Worm (Caenorhabditis elegans) whole organism, late embryonic: ENCODE data around the gene F26A1.19.

ENCODE experiments used
- F13H6.1 ChIP-seq: sonication (generic microtip); optimal IDR thresholded peaks from 2 replicates; lab custom pipeline; 2016; ENCODE audit warnings: missing genetic modification characterization, missing compliant biosample characterization
- K02D7.2 ChIP-seq: sonication (generic microtip); optimal IDR thresholded peaks from 2 replicates; lab custom pipeline; 2017; ENCODE audit warnings: mild to moderate bottlenecking, missing genetic modification characterization, missing compliant biosample characterization
- K09A11.1 ChIP-seq: sonication (generic microtip); optimal IDR thresholded peaks from 2 replicates; lab custom pipeline; 2017; ENCODE audit warnings: antibody characterized with exemption, mild to moderate bottlenecking, missing genetic modification characterization, missing compliant biosample characterization; ENCODE audit not compliant: insufficient read depth
- T23F11.4 ChIP-seq: fragments of 200-800 bp; sonication (Bioruptor generic); optimal IDR thresholded peaks from 2 replicates; lab custom pipeline; 2018; ENCODE audit warnings: mild to moderate bottlenecking, missing genetic modification characterization, missing compliant biosample characterization
- ahr-1 ChIP-seq: sonication (generic microtip); optimal IDR thresholded peaks from 2 replicates; lab custom pipeline; 2016; ENCODE audit warnings: missing genetic modification characterization, missing compliant biosample characterization
- ceh-18 ChIP-seq: sonication (generic microtip); optimal IDR thresholded peaks from 2 replicates; lab custom pipeline; 2016; ENCODE audit warnings: missing genetic modification characterization, missing compliant biosample characterization
- ceh-19 ChIP-seq: fragments of 200-800 bp; sonication (Bioruptor generic); optimal IDR thresholded peaks from 2 replicates; lab custom pipeline; 2018; ENCODE audit warnings: mild to moderate bottlenecking, missing genetic modification characterization, missing compliant biosample characterization
- ceh-2 ChIP-seq: sonication (generic microtip); optimal IDR thresholded peaks from 2 replicates; lab custom pipeline; 2016; ENCODE audit warnings: missing genotype, missing genetic modification characterization, missing compliant biosample characterization
- ceh-30 ChIP-seq: fragments of 150-350 bp; optimal IDR thresholded peaks from 2 replicates; lab custom pipeline; 2014; ENCODE audit warnings: missing biosample characterization, missing genetic modification characterization
- ceh-31 ChIP-seq: sonication (generic microtip); optimal IDR thresholded peaks from 2 replicates; lab custom pipeline; 2016; ENCODE audit warnings: missing genetic modification characterization, missing compliant biosample characterization
- ceh-45 ChIP-seq: fragments of 200-800 bp; sonication (Bioruptor generic); IDR thresholded peaks from 2 replicates; pipeline ENCODE4 v1.3.6; 2022; ENCODE audit warnings: missing genetic modification reagents, missing genetic modification characterization, missing compliant biosample characterization
- ceh-48 ChIP-seq: sonication (generic microtip); optimal IDR thresholded peaks from 2 replicates; lab custom pipeline; 2016; ENCODE audit warnings: missing genetic modification characterization, inconsistent platforms, missing compliant biosample characterization
- ceh-9 ChIP-seq: sonication (generic microtip); optimal IDR thresholded peaks from 2 replicates; lab custom pipeline; 2016; ENCODE audit warnings: mild to moderate bottlenecking, missing genetic modification characterization, inconsistent platforms, missing compliant biosample characterization
- dmd-4 ChIP-seq: sonication (generic microtip); optimal IDR thresholded peaks from 2 replicates; lab custom pipeline; 2016; ENCODE audit warnings: borderline replicate concordance, missing genetic modification characterization, missing compliant biosample characterization
- dve-1 ChIP-seq: sonication (generic microtip); optimal IDR thresholded peaks from 2 replicates; lab custom pipeline; 2017; ENCODE audit warnings: antibody characterized with exemption, mild to moderate bottlenecking, missing genetic modification characterization, missing compliant biosample characterization
- elt-2 ChIP-seq: sonication (generic microtip); optimal IDR thresholded peaks from 2 replicates; lab custom pipeline; 2016; ENCODE audit warnings: missing genetic modification reagents, missing genetic modification characterization, missing compliant biosample characterization
- ets-4 ChIP-seq: sonication (generic microtip); optimal IDR thresholded peaks from 2 replicates; lab custom pipeline; 2016; ENCODE audit warnings: missing genetic modification characterization, missing compliant biosample characterization
- gmeb-2 ChIP-seq: sonication (generic microtip); optimal IDR thresholded peaks from 2 replicates; lab custom pipeline; 2016; ENCODE audit warnings: missing genetic modification characterization, inconsistent platforms, missing compliant biosample characterization
- hlh-30 ChIP-seq: sonication (generic microtip); optimal IDR thresholded peaks from 2 replicates; lab custom pipeline; 2017; ENCODE audit warnings: antibody characterized with exemption, missing genetic modification characterization, missing compliant biosample characterization; ENCODE audit not compliant: insufficient read depth
- hlh-8 ChIP-seq: sonication (generic microtip); optimal IDR thresholded peaks from 2 replicates; lab custom pipeline; 2016; ENCODE audit warnings: missing genotype, missing genetic modification characterization, missing compliant biosample characterization
- lim-6 ChIP-seq: sonication (generic microtip); optimal IDR thresholded peaks from 2 replicates; lab custom pipeline; 2016; ENCODE audit warnings: missing genetic modification characterization, missing compliant biosample characterization
- nhr-11 ChIP-seq: fragments of 150-350 bp; optimal IDR thresholded peaks from 2 replicates; lab custom pipeline; 2014; ENCODE audit warnings: missing biosample characterization, missing genetic modification characterization
- pag-3 ChIP-seq: sonication (generic microtip); optimal IDR thresholded peaks from 2 replicates; lab custom pipeline; 2016; ENCODE audit warnings: missing compliant biosample characterization, missing genetic modification characterization, borderline replicate concordance
- pat-9 ChIP-seq: fragments of 200-800 bp; sonication (Bioruptor generic); optimal IDR thresholded peaks from 2 replicates; lab custom pipeline; 2018; ENCODE audit warnings: mild to moderate bottlenecking, missing genetic modification characterization, moderate library complexity, missing compliant biosample characterization
- pha-2 ChIP-seq: sonication (generic microtip); optimal IDR thresholded peaks from 2 replicates; lab custom pipeline; 2017; ENCODE audit warnings: mild to moderate bottlenecking, missing genetic modification characterization, missing compliant biosample characterization
- pros-1 ChIP-seq: fragments of 150-350 bp; optimal IDR thresholded peaks from 2 replicates; lab custom pipeline; 2014; ENCODE audit warnings: missing biosample characterization, missing genetic modification reagents, missing genetic modification characterization
- ref-2 ChIP-seq: sonication (generic microtip); optimal IDR thresholded peaks from 2 replicates; lab custom pipeline; 2016; ENCODE audit warnings: missing genetic modification characterization, missing compliant biosample characterization
- tbx-2 ChIP-seq: sonication (generic microtip); optimal IDR thresholded peaks from 2 replicates; lab custom pipeline; 2016; ENCODE audit warnings: missing genetic modification characterization, missing compliant biosample characterization
- tbx-7 ChIP-seq: sonication (generic microtip); optimal IDR thresholded peaks from 2 replicates; lab custom pipeline; 2016; ENCODE audit warnings: missing genotype, missing genetic modification characterization, missing compliant biosample characterization
- unc-3 ChIP-seq, 2 experiments: fragments of 200-800 bp in 1 of 2; sonication (Bioruptor generic) in 1 of 2; sonication (generic microtip) in 1 of 2; conservative IDR thresholded peaks in 1 of 2; optimal IDR thresholded peaks in 1 of 2; 2 replicates each; pipeline versions ENCODE4 v1.3.6 to Lab custom; 2016 to 2022; ENCODE audit warnings: missing compliant biosample characterization in 2 of 2, missing genetic modification characterization in 2 of 2, missing genetic modification reagents in 1 of 2
- unc-42 ChIP-seq: sonication (generic microtip); optimal IDR thresholded peaks from 2 replicates; lab custom pipeline; 2016; ENCODE audit warnings: missing genotype, missing genetic modification characterization, missing compliant biosample characterization
- unc-86 ChIP-seq: sonication (generic microtip); optimal IDR thresholded peaks from 2 replicates; lab custom pipeline; 2016; ENCODE audit warnings: missing genetic modification characterization, missing compliant biosample characterization
- zip-5 ChIP-seq: sonication (generic microtip); optimal IDR thresholded peaks from 2 replicates; lab custom pipeline; 2016; ENCODE audit warnings: missing genetic modification characterization, missing compliant biosample characterization
- ztf-16 ChIP-seq: sonication (generic microtip); optimal IDR thresholded peaks from 2 replicates; lab custom pipeline; 2017; ENCODE audit warnings: missing genetic modification characterization, missing compliant biosample characterization

The F26A1.19 gene

ce11 chrIII:4856992-4857391, 19.5 kb downstream of the F26A1.19 start:
- TF ChIP-seq K09A11.1 (no peak), ceh-31 (no peak), pat-9 (tag; lab: Kevin White, UChicago) (no peak), ceh-30 (tag; lab: Kevin White, UChicago) (no peak)

- TF ChIP-seq T23F11.4 (GFP tag; lab: Kevin White, UChicago) (no peak), unc-42 (tag; lab: Kevin White, UChicago) (no peak), K02D7.2 (tag; lab: Kevin White, UChicago) (no peak), nhr-11 (tag; lab: Kevin White, UChicago) (no peak), ceh-19 (GFP tag; lab: Kevin White, UChicago) (no peak), dmd-4 (no peak), ceh-48 (tag; lab: Kevin White, UChicago) (no peak), ceh-45 (GFP tag; lab: Robert Waterston, UW) (no peak), unc-3 (GFP tag; conservative IDR thresholded peaks at IDR 0.05; lab: Robert Waterston, UW) (no peak), unc-3 (tag; optimal IDR thresholded peaks at IDR 0.05; lab: Kevin White, UChicago) (no peak), dve-1 (tag; lab: Kevin White, UChicago) (no peak), ahr-1 (tag; lab: Kevin White, UChicago) (no peak), hlh-30 (tag; lab: Kevin White, UChicago) (no peak), unc-86 (no peak), pag-3 (no peak), ceh-30 (tag; lab: Kevin White, UChicago) (no peak), lim-6 (tag; lab: Kevin White, UChicago) (no peak)
Measured at ce11 chrIII:4859039-4859438, 21.5 kb downstream of the F26A1.19 start, which contains the start of gene C35D10.6. C35D10.6 (plus strand) TSS chrIII:4859339.

- TF ChIP-seq tbx-7 (tag; lab: Kevin White, UChicago) (peak; percentile 28), K02D7.2 (tag; lab: Kevin White, UChicago) (no peak), zip-5 (tag; lab: Kevin White, UChicago) (peak; percentile 31), ets-4 (tag; lab: Kevin White, UChicago) (peak; percentile 83), pha-2 (no peak), ref-2 (tag; lab: Kevin White, UChicago) (no peak), ceh-18 (tag; lab: Kevin White, UChicago) (no peak), ceh-2 (peak; percentile 66), dmd-4 (no peak), ceh-31 (peak; percentile 37), elt-2 (peak; percentile 13)
Measured at ce11 chrIII:4861744-4862401, 24.3 kb downstream of the F26A1.19 start, which contains the start of the genes C35D10.10 and C35D10.5. C35D10.10 (minus strand) TSS chrIII:4861794. C35D10.5 (plus strand) TSS chrIII:4862351.

DNA sequence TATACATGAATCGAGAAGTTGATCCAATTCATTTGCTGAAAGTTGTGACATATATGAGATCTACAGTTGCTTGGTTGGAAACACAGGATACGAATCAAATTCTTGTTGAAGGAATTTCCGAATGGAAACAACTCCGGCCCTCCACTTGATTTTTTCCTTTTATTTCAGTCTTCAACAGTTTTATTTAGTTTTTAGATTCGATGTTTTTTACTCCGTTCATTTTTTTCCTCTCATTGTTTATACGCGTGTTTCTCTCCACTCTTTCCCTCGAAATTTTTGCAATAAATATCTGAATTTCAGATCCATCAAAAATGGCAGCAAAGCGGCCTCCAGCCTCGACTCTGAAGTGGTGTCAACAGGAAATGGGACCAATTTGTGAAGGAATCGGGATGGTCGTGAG, 25.6 kb downstream of the F26A1.19 start, which contains the start of gene coq-8:
coq-8 (plus strand) TSS at position 301 of the 400 bp plus-strand sequence.
- TF ChIP-seq tbx-7 (tag; lab: Kevin White, UChicago) (no peak), ztf-16 (tag; lab: Kevin White, UChicago) (no peak), pros-1 (tag; lab: Kevin White, UChicago) (no peak), F13H6.1 (tag; lab: Kevin White, UChicago) (no peak), ceh-9 (tag; lab: Kevin White, UChicago) (no peak), lim-6 (tag; lab: Kevin White, UChicago) (no peak), unc-86 (no peak)

- no peak for TF ChIP-seq gmeb-2
- TF ChIP-seq tbx-2 (tag; lab: Kevin White, UChicago): no peak
- TF ChIP-seq hlh-8 (tag; lab: Kevin White, UChicago): no peak
Measured at ce11 chrIII:4866762-4867161, 29.2 kb downstream of the F26A1.19 start, which contains the start of gene C35D10.17. C35D10.17 (plus strand) TSS chrIII:4867062.
